Fruit fly (Drosophila melanogaster) whole organism, prepupa: ENCODE data around the gene CG14234.

ENCODE experiments used
- Blimp-1 ChIP-seq: fragments of 200-800 bp; sonication (Bioruptor generic); optimal IDR thresholded peaks from 3 replicates; lab custom pipeline; 2017; ENCODE audit warnings: missing biosample characterization, missing genetic modification characterization, mild to moderate bottlenecking, moderate library complexity, missing genetic modification reagents
- CG11762 ChIP-seq: fragments of 200-800 bp; sonication (Bioruptor generic); optimal IDR thresholded peaks from 3 replicates; lab custom pipeline; 2016; ENCODE audit warnings: missing biosample characterization, missing genetic modification characterization; ENCODE audit not compliant: insufficient read depth
- CG3032 ChIP-seq: fragments of 200-800 bp; optimal IDR thresholded peaks from 2 replicates; lab custom pipeline; 2019; ENCODE audit warnings: missing biosample characterization, mild to moderate bottlenecking, missing genetic modification characterization, moderate library complexity
- CG32006 ChIP-seq: fragments of 200-800 bp; sonication (Bioruptor generic); optimal IDR thresholded peaks from 3 replicates; lab custom pipeline; 2017; ENCODE audit warnings: missing biosample characterization, mild to moderate bottlenecking, missing genetic modification characterization
- CG34406 ChIP-seq: fragments of 200-800 bp; sonication (Bioruptor generic); optimal IDR thresholded peaks from 3 replicates; lab custom pipeline; 2016; ENCODE audit warnings: missing biosample characterization, missing genetic modification characterization
- CG9139 ChIP-seq: fragments of 200-800 bp; sonication (Bioruptor generic); optimal IDR thresholded peaks from 3 replicates; lab custom pipeline; 2017; ENCODE audit warnings: missing biosample characterization, mild to moderate bottlenecking, missing genetic modification characterization
- Eip75B ChIP-seq: fragments of 200-800 bp; sonication (Bioruptor generic); optimal IDR thresholded peaks from 3 replicates; lab custom pipeline; 2016; ENCODE audit warnings: missing biosample characterization, missing genetic modification characterization
- Hr39 ChIP-seq: fragments of 200-800 bp; sonication (Bioruptor generic); optimal IDR thresholded peaks from 2 replicates; lab custom pipeline; 2016; ENCODE audit warnings: missing biosample characterization, missing genetic modification characterization
- Met ChIP-seq: fragments of 200-800 bp; sonication (Bioruptor generic); optimal IDR thresholded peaks from 3 replicates; lab custom pipeline; 2016; ENCODE audit warnings: missing biosample characterization, missing genetic modification characterization
- OdsH ChIP-seq: fragments of 200-800 bp; sonication (Bioruptor generic); optimal IDR thresholded peaks from 3 replicates; lab custom pipeline; 2016; ENCODE audit warnings: missing biosample characterization, missing genetic modification characterization
- Smox ChIP-seq: fragments of 200-800 bp; sonication (Bioruptor generic); optimal IDR thresholded peaks from 3 replicates; lab custom pipeline; 2016; ENCODE audit warnings: missing biosample characterization, missing genetic modification characterization
- Sox15 ChIP-seq: fragments of 200-800 bp; sonication (Bioruptor generic); optimal IDR thresholded peaks from 3 replicates; lab custom pipeline; 2016; ENCODE audit warnings: missing biosample characterization, missing genetic modification characterization
- dac ChIP-seq: fragments of 200-800 bp; sonication (Bioruptor generic); optimal IDR thresholded peaks from 2 replicates; lab custom pipeline; 2017; ENCODE audit warnings: missing biosample characterization, mild to moderate bottlenecking, missing genetic modification characterization
- spab ChIP-seq: fragments of 200-800 bp; sonication (Bioruptor generic); optimal IDR thresholded peaks from 2 replicates; lab custom pipeline; 2017; ENCODE audit warnings: missing biosample characterization, mild to moderate bottlenecking, missing genetic modification characterization, missing genetic modification reagents

dm6 chrX:19730844-19731243 lies 4.5 kb upstream of the CG14234 start, which contains the start of gene AP-1-2beta:
- no peak for TF ChIP-seq CG3032 (tag; lab: Kevin White, UChicago)
- TF ChIP-seq Eip75B (GFP tag; lab: Kevin White, UChicago): no peak
- no peak for TF ChIP-seq CG9139 (GFP tag; lab: Kevin White, UChicago)
- TF ChIP-seq OdsH (GFP tag; lab: Kevin White, UChicago): no peak
- no peak for TF ChIP-seq Smox (GFP tag; lab: Kevin White, UChicago)
- no peak for TF ChIP-seq Hr39 (GFP tag; lab: Kevin White, UChicago)
- TF ChIP-seq dac (GFP tag; lab: Kevin White, UChicago): no peak
- TF ChIP-seq Met (GFP tag; lab: Kevin White, UChicago): no peak
- no peak for TF ChIP-seq Blimp-1 (GFP tag; lab: Kevin White, UChicago)
- TF ChIP-seq CG32006: no peak
- TF ChIP-seq Sox15: no peak
- TF ChIP-seq CG11762 (GFP tag; lab: Kevin White, UChicago): no peak
- TF ChIP-seq CG34406 (GFP tag; lab: Kevin White, UChicago): no peak
- TF ChIP-seq spab (GFP tag; lab: Kevin White, UChicago): no peak
